Worm (Caenorhabditis elegans): Measurements from ENCODE around the gene C52E2.2.
A peak's percentile ranks its signal among the peaks of the same experiment; 100 is the strongest.

C52E2.2 gene

ce11 chrII:1852503-1852902 is at the start of gene C52E2.2:
C52E2.2 (plus strand) TSS chrII:1852803.
- no peak for TF ChIP-seq fkh-4 (tag; optimal IDR thresholded peaks at IDR 0.05; ENCODE audit: borderline replicate concordance)

DNA sequence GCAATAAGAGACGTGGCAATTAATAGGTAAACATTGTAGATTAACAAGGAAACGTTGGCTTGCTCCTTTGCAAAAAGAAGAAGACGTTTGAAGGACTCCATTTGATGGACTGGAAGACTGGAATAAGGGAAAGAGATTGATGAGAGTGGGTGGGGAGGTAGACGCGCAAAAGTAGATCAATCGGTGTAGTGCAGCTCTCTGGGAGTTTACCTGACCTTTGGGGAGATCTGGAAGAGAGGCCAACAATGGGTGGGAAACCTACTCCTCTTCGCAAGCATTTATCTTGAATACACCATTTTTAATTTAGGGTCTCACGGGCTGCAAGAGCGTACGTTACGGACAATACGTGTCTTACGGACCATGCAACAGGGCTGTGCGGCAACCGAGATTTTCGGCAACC is 46.2 kb upstream of the C52E2.2 start, which contains the start of gene C08F1.12:
C08F1.12 (minus strand) TSS at position 101 of the 400 bp plus-strand sequence.
- TF ChIP-seq grh-1 (GFP tag; IDR thresholded peaks at IDR 0.05) (no peak), unc-30 (tag; optimal IDR thresholded peaks at IDR 0.05) (no peak), nhr-84 (tag; optimal IDR thresholded peaks at IDR 0.05) (no peak), ceh-63 (GFP tag; optimal IDR thresholded peaks at IDR 0.05) (no peak), lin-13 (GFP tag; optimal IDR thresholded peaks at IDR 0.05) (no peak), nhr-28 (tag; optimal IDR thresholded peaks at IDR 0.05) (no peak), C34B4.2 (tag; optimal IDR thresholded peaks at IDR 0.05) (no peak), jun-1 (tag; optimal IDR thresholded peaks at IDR 0.05) (no peak), nhr-76 (tag; optimal IDR thresholded peaks at IDR 0.05) (no peak), dpl-1 (GFP tag; optimal IDR thresholded peaks at IDR 0.05) (no peak), nhr-237 (tag; optimal IDR thresholded peaks at IDR 0.05) (no peak), lin-35 (GFP tag; optimal IDR thresholded peaks at IDR 0.05) (no peak)

DNA sequence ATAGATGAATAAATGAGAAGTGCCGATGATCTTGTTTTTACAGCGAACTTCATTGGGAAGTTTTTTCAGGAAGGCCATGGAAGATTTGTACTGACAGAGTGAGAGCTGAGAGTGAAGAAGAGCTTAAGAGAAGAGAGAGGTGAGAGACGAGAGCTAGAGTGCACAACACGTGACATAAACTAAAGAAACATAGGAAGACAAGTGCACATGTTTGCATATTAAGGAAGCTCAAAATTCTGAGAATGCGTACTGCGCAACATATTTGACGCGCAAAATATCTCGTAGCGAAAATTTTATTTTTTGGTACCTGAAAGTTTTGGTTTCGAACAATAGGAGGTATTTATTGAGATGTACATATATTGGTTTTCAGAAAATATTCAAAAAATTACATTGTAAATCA is 44.4 kb upstream of the C52E2.2 start, which contains the start of gene C08F1.8:
C08F1.8 (minus strand) TSS at position 101 of the 400 bp plus-strand sequence.
- TF ChIP-seq ceh-63 (GFP tag; optimal IDR thresholded peaks at IDR 0.05): no peak
- TF ChIP-seq lin-13 (GFP tag; optimal IDR thresholded peaks at IDR 0.05): no peak
- TF ChIP-seq isw-1 (GFP tag; IDR thresholded peaks at IDR 0.05): no peak
- TF ChIP-seq dpl-1 (GFP tag; optimal IDR thresholded peaks at IDR 0.05): peak in 1 of 3 experiments; percentile 37
- TF ChIP-seq nhr-19 (GFP tag; conservative IDR thresholded peaks at IDR 0.05): no peak
- TF ChIP-seq fkh-4 (tag; optimal IDR thresholded peaks at IDR 0.05; ENCODE audit: borderline replicate concordance): no peak
- peak; percentile 29 for TF ChIP-seq lin-14 (GFP tag; optimal IDR thresholded peaks at IDR 0.05)
- TF ChIP-seq efl-1 (optimal IDR thresholded peaks at IDR 0.05): peak; percentile 4 to 38
- peak in 1 of 2 experiments; percentile 29 for TF ChIP-seq efl-1 (GFP tag; optimal IDR thresholded peaks at IDR 0.05 in 1 of 2)
- peak; percentile 52 for TF ChIP-seq unc-86 (tag; optimal IDR thresholded peaks at IDR 0.05)
- no peak for TF ChIP-seq tlp-1 (tag; optimal IDR thresholded peaks at IDR 0.05)
- peak; percentile 4 for TF ChIP-seq dsc-1 (tag; optimal IDR thresholded peaks at IDR 0.05)
- TF ChIP-seq F16B12.6 (tag; optimal IDR thresholded peaks at IDR 0.05): peak; percentile 31
- TF ChIP-seq lin-35 (GFP tag; optimal IDR thresholded peaks at IDR 0.05): peak in 1 of 2 experiments; percentile 8
- no peak for TF ChIP-seq irx-1 (tag; optimal IDR thresholded peaks at IDR 0.05)
- TF ChIP-seq fkh-8 (tag; optimal IDR thresholded peaks at IDR 0.05): peak; percentile 24
- TF ChIP-seq jun-1 (tag; optimal IDR thresholded peaks at IDR 0.05): no peak
- no peak for TF ChIP-seq unc-130 (tag; optimal IDR thresholded peaks at IDR 0.05)
- TF ChIP-seq lin-39 (tag; optimal IDR thresholded peaks at IDR 0.05): no peak

ce11 chrII:1816053-1816452 is 36.5 kb upstream of the C52E2.2 start:
- TF ChIP-seq lin-14 (GFP tag; optimal IDR thresholded peaks at IDR 0.05) (no peak), efl-1 (optimal IDR thresholded peaks at IDR 0.05) (no peak), efl-1 (GFP tag; optimal IDR thresholded peaks at IDR 0.05 in 1 of 2) (peak in 1 of 2 experiments; percentile 86)

DNA sequence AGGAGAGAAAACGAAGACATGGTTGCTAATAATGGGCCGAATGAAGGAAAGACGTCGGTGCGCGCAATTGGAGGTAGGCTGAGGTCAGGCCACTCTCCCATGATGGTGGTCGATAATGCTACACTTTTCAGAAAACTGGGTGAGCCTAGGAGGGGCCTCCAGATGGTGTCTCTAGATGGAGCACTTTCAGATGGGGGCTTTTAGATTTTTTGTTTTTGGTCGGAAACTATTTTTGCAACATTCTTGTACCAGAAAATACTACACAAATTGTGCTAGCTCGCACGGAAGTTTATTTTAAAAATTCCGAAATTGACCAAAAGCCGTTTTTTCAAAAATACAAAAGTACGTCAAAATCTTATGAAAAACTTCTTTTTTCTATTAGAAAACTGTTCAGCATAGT is 34.3 kb upstream of the C52E2.2 start, which contains the start of gene fbxb-10:
fbxb-10 (minus strand) TSS at position 101 of the 400 bp plus-strand sequence.
- TF ChIP-seq unc-98 (GFP tag; IDR thresholded peaks at IDR 0.05): no peak
- no peak for TF ChIP-seq nhr-76 (tag; optimal IDR thresholded peaks at IDR 0.05)
- no peak for TF ChIP-seq lin-35 (GFP tag; optimal IDR thresholded peaks at IDR 0.05)
- no peak for TF ChIP-seq ceh-88 (GFP tag; IDR thresholded peaks at IDR 0.05)
- TF ChIP-seq ceh-63 (GFP tag; optimal IDR thresholded peaks at IDR 0.05): no peak
- TF ChIP-seq hlh-17 (GFP tag; optimal IDR thresholded peaks at IDR 0.05; ENCODE audit: borderline replicate concordance): no peak
- no peak for TF ChIP-seq unc-130 (tag; optimal IDR thresholded peaks at IDR 0.05)
- TF ChIP-seq nhr-71 (tag; optimal IDR thresholded peaks at IDR 0.05): no peak
- TF ChIP-seq snu-23 (GFP tag; optimal IDR thresholded peaks at IDR 0.05): no peak
- TF ChIP-seq nhr-20 (tag; optimal IDR thresholded peaks at IDR 0.05): no peak
- TF ChIP-seq nhr-47 (tag; optimal IDR thresholded peaks at IDR 0.05): no peak
- TF ChIP-seq ztf-11 (tag; optimal IDR thresholded peaks at IDR 0.05): no peak
- no peak for TF ChIP-seq pqm-1 (tag; optimal IDR thresholded peaks at IDR 0.05)
